Worm (Caenorhabditis elegans) whole organism, L1 larva: Measurements from ENCODE around the gene Y49F6A.12.

Experiments
- F16B12.6 ChIP-seq: fragments of 150-350 bp; optimal IDR thresholded peaks from 2 replicates; lab custom pipeline; 2014; ENCODE audit warnings: missing biosample characterization, missing genetic modification characterization
- aha-1 ChIP-seq: fragments of 150-350 bp; optimal IDR thresholded peaks from 2 replicates; lab custom pipeline; 2014; ENCODE audit warnings: missing biosample characterization, missing genetic modification characterization
- ets-5 ChIP-seq: fragments of 200-800 bp; sonication (Bioruptor generic); IDR thresholded peaks from 2 replicates; pipeline ENCODE4 v1.3.6; 2022; ENCODE audit warnings: missing genetic modification characterization, missing compliant biosample characterization
- fkh-8 ChIP-seq: sonication (generic microtip); optimal IDR thresholded peaks from 2 replicates; lab custom pipeline; 2016; ENCODE audit warnings: mild to moderate bottlenecking, missing genetic modification characterization, missing compliant biosample characterization
- nhr-76 ChIP-seq: sonication (generic microtip); optimal IDR thresholded peaks from 2 replicates; lab custom pipeline; 2017; ENCODE audit warnings: missing biosample characterization, missing genetic modification characterization
- nhr-84 ChIP-seq: sonication (generic microtip); optimal IDR thresholded peaks from 2 replicates; lab custom pipeline; 2017; ENCODE audit warnings: missing biosample characterization, missing genetic modification characterization
- pag-3 ChIP-seq: sonication (generic microtip); optimal IDR thresholded peaks from 2 replicates; lab custom pipeline; 2017; ENCODE audit warnings: missing genetic modification characterization, mild to moderate bottlenecking, missing compliant biosample characterization, antibody characterized with exemption, borderline replicate concordance; ENCODE audit not compliant: insufficient read depth
- skn-1 ChIP-seq: fragments of 150-350 bp; optimal IDR thresholded peaks from 2 replicates; lab custom pipeline; 2014; ENCODE audit warnings: missing biosample characterization, missing genetic modification characterization
- snu-23 ChIP-seq: sonication (generic microtip); optimal IDR thresholded peaks from 2 replicates; lab custom pipeline; 2016; ENCODE audit warnings: missing genetic modification characterization, missing compliant biosample characterization
- sox-4 ChIP-seq: sonication (generic microtip); optimal IDR thresholded peaks from 2 replicates; lab custom pipeline; 2016; ENCODE audit warnings: missing genetic modification characterization, missing compliant biosample characterization

- TF ChIP-seq nhr-76 (no peak), aha-1 (no peak), snu-23 (no peak), nhr-84 (tag; lab: Kevin White, UChicago) (no peak), F16B12.6 (tag; lab: Kevin White, UChicago) (no peak), skn-1 (no peak), ets-5 (GFP tag; lab: Robert Waterston, UW) (no peak), fkh-8 (no peak), sox-4 (tag; lab: Kevin White, UChicago) (no peak), pag-3 (tag; lab: Kevin White, UChicago) (no peak)
Measured at ce11 chrII:3562419-3562818, 33.0 kb upstream of the Y49F6A.12 start, which contains the start of gene W10G11.3.
